Fruit fly (Drosophila melanogaster) whole organism, embryonic: ENCODE data around the gene CG34278.

Experiments
- CG1024 ChIP-seq: fragments of 200-800 bp; sonication (Bioruptor generic); IDR thresholded peaks from 2 replicates; pipeline ENCODE4 v1.3.6; 2022; ENCODE audit warnings: missing biosample characterization, missing genetic modification characterization
- CG10267 ChIP-seq: fragments of 200-800 bp; sonication (Bioruptor generic); optimal IDR thresholded peaks from 2 replicates; lab custom pipeline; 2018; ENCODE audit warnings: missing biosample characterization, mild to moderate bottlenecking, missing genetic modification characterization, moderate library complexity
- CG10274 ChIP-seq: fragments of 200-800 bp; sonication (Bioruptor generic); optimal IDR thresholded peaks from 3 replicates; lab custom pipeline; 2017; ENCODE audit warnings: missing biosample characterization, mild to moderate bottlenecking, missing genetic modification characterization
- CG10321 ChIP-seq: fragments of 200-800 bp; sonication (Bioruptor generic); IDR thresholded peaks from 2 replicates; pipeline ENCODE4 v1.3.6; 2022; ENCODE audit warnings: missing biosample characterization, missing genetic modification characterization
- CG11247 ChIP-seq: fragments of 200-800 bp; sonication (Bioruptor generic); IDR thresholded peaks from 2 replicates; pipeline ENCODE4 v1.3.6; 2022; ENCODE audit warnings: missing biosample characterization, missing genetic modification characterization
- CG13123 ChIP-seq: fragments of 200-800 bp; sonication (Bioruptor generic); optimal IDR thresholded peaks from 2 replicates; lab custom pipeline; 2016; ENCODE audit warnings: missing biosample characterization, missing genetic modification characterization
- CG13424 ChIP-seq: fragments of 200-800 bp; sonication (Bioruptor generic); optimal IDR thresholded peaks from 2 replicates; lab custom pipeline; 2019; ENCODE audit warnings: missing biosample characterization, mild to moderate bottlenecking, missing genetic modification characterization, moderate library complexity
- CG15479 ChIP-seq: fragments of 200-800 bp; sonication (Bioruptor generic); optimal IDR thresholded peaks from 3 replicates; lab custom pipeline; 2019; ENCODE audit warnings: missing biosample characterization, mild to moderate bottlenecking, missing genetic modification characterization, moderate library complexity
- CG15601 ChIP-seq: fragments of 200-800 bp; sonication (Bioruptor generic); optimal IDR thresholded peaks from 3 replicates; lab custom pipeline; 2019; ENCODE audit warnings: missing biosample characterization, mild to moderate bottlenecking, missing genetic modification characterization, moderate library complexity
- CG17359 ChIP-seq: fragments of 200-800 bp; sonication (Bioruptor generic); optimal IDR thresholded peaks from 3 replicates; lab custom pipeline; 2018; ENCODE audit warnings: missing biosample characterization, mild to moderate bottlenecking, missing genetic modification characterization, moderate library complexity
- CG17361 ChIP-seq: fragments of 200-800 bp; sonication (Bioruptor generic); IDR thresholded peaks from 3 replicates; pipeline ENCODE4 v1.3.6; 2022; ENCODE audit warnings: missing biosample characterization, missing genetic modification characterization
- CG17568 ChIP-seq: fragments of 200-800 bp; sonication (Bioruptor generic); optimal IDR thresholded peaks from 2 replicates; lab custom pipeline; 2018; ENCODE audit warnings: missing biosample characterization, mild to moderate bottlenecking, missing genetic modification characterization, moderate library complexity
- CG17829 ChIP-seq: fragments of 200-800 bp; optimal IDR thresholded peaks from 2 replicates; lab custom pipeline; 2019; ENCODE audit warnings: missing biosample characterization, mild to moderate bottlenecking, missing genetic modification characterization, moderate library complexity
- CG17912 ChIP-seq: fragments of 200-800 bp; sonication (Bioruptor generic); optimal IDR thresholded peaks from 2 replicates; lab custom pipeline; 2018; ENCODE audit warnings: missing biosample characterization, mild to moderate bottlenecking, missing genetic modification characterization
- CG30403 ChIP-seq: fragments of 200-800 bp; sonication (Bioruptor generic); optimal IDR thresholded peaks from 3 replicates; lab custom pipeline; 2016; ENCODE audit warnings: missing biosample characterization, missing genetic modification characterization
- CG32772 ChIP-seq: fragments of 200-800 bp; sonication (Bioruptor generic); IDR thresholded peaks from 2 replicates; pipeline ENCODE4 v1.3.6; 2022; ENCODE audit warnings: missing biosample characterization, missing genetic modification characterization
- CG33557 ChIP-seq: fragments of 200-800 bp; sonication (Bioruptor generic); optimal IDR thresholded peaks from 2 replicates; lab custom pipeline; 2019; ENCODE audit warnings: missing biosample characterization, mild to moderate bottlenecking, missing genetic modification characterization, moderate library complexity
- CG34422 ChIP-seq: fragments of 200-800 bp; sonication (Bioruptor generic); IDR thresholded peaks from 3 replicates; pipeline ENCODE4 v1.3.6; 2022; ENCODE audit warnings: missing biosample characterization, missing genetic modification characterization
- CG42726 ChIP-seq: fragments of 200-800 bp; sonication (Bioruptor generic); IDR thresholded peaks from 2 replicates; pipeline ENCODE4 v1.3.6; 2022; ENCODE audit warnings: missing biosample characterization, missing genetic modification characterization; ENCODE audit not compliant: partially characterized antibody
- CG43689 ChIP-seq: fragments of 200-800 bp; sonication (Bioruptor generic); IDR thresholded peaks from 2 replicates; pipeline ENCODE4 v1.3.6; 2022; ENCODE audit warnings: missing biosample characterization, missing genetic modification characterization
- CG6683 ChIP-seq: fragments of 200-800 bp; sonication (Bioruptor generic); optimal IDR thresholded peaks from 2 replicates; lab custom pipeline; 2017; ENCODE audit warnings: missing biosample characterization, mild to moderate bottlenecking, missing genetic modification characterization, missing genetic modification reagents
- CG7839 ChIP-seq: fragments of 200-800 bp; sonication (Bioruptor generic); optimal IDR thresholded peaks from 3 replicates; lab custom pipeline; 2018; ENCODE audit warnings: missing biosample characterization, mild to moderate bottlenecking, missing genetic modification characterization, moderate library complexity
- CG8944 ChIP-seq: fragments of 200-800 bp; sonication (Bioruptor generic); optimal IDR thresholded peaks from 3 replicates; lab custom pipeline; 2016; ENCODE audit warnings: missing biosample characterization, missing genetic modification characterization
- CG9215 ChIP-seq: fragments of 200-800 bp; sonication (Bioruptor generic); IDR thresholded peaks from 2 replicates; pipeline ENCODE4 v1.3.6; 2022; ENCODE audit warnings: missing biosample characterization, missing genetic modification characterization
- CG9817 ChIP-seq: fragments of 200-800 bp; sonication (Bioruptor generic); optimal IDR thresholded peaks from 2 replicates; lab custom pipeline; 2018; ENCODE audit warnings: missing biosample characterization, mild to moderate bottlenecking, missing genetic modification characterization, moderate library complexity
- D ChIP-seq, 2 experiments: fragments of 200-800 bp in 1 of 2; fragments of >200 bp in 1 of 2; sonication (Bioruptor generic) in 1 of 2; optimal IDR thresholded peaks; 2 replicates in 1 of 2; 3 replicates in 1 of 2; lab custom pipeline; 2017; ENCODE audit warnings: mild to moderate bottlenecking in 1 of 2, missing biosample characterization in 1 of 2, missing genetic modification characterization in 1 of 2, missing genetic modification reagents in 1 of 2
- D19B ChIP-seq: fragments of 200-800 bp; sonication (Bioruptor generic); optimal IDR thresholded peaks from 2 replicates; lab custom pipeline; 2017; ENCODE audit warnings: missing biosample characterization, mild to moderate bottlenecking, missing genetic modification characterization
- Dek ChIP-seq: fragments of 200-800 bp; sonication (Bioruptor generic); optimal IDR thresholded peaks from 3 replicates; lab custom pipeline; 2019; ENCODE audit warnings: missing biosample characterization, mild to moderate bottlenecking, missing genetic modification characterization, moderate library complexity
- Eip74EF ChIP-seq, 2 experiments: fragments of 200-800 bp in 1 of 2; fragments of >200 bp in 1 of 2; sonication (Bioruptor generic) in 1 of 2; optimal IDR thresholded peaks; 2 replicates each; lab custom pipeline; 2017 to 2019; ENCODE audit warnings: missing biosample characterization in 2 of 2, missing genetic modification characterization in 2 of 2, mild to moderate bottlenecking in 1 of 2, moderate library complexity in 1 of 2
- Elba2 ChIP-seq: fragments of 200-800 bp; sonication (Bioruptor generic); optimal IDR thresholded peaks from 3 replicates; lab custom pipeline; 2016; ENCODE audit warnings: missing biosample characterization, missing genetic modification characterization
- Oaz ChIP-seq: fragments of 200-800 bp; sonication (Bioruptor generic); IDR thresholded peaks from 2 replicates; pipeline ENCODE4 v1.3.6; 2022; ENCODE audit warnings: missing biosample characterization, missing genetic modification characterization
- PHDP ChIP-seq: fragments of 200-800 bp; sonication (Bioruptor generic); optimal IDR thresholded peaks from 3 replicates; lab custom pipeline; 2018; ENCODE audit warnings: missing biosample characterization, mild to moderate bottlenecking, missing genetic modification characterization, moderate library complexity
- Ssrp ChIP-seq: fragments of 200-800 bp; sonication (Bioruptor generic); optimal IDR thresholded peaks from 2 replicates; lab custom pipeline; 2018; ENCODE audit warnings: missing biosample characterization, mild to moderate bottlenecking, missing genetic modification characterization, moderate library complexity
- az2 ChIP-seq: fragments of 200-800 bp; sonication (Bioruptor generic); optimal IDR thresholded peaks from 3 replicates; lab custom pipeline; 2016; ENCODE audit warnings: missing biosample characterization, missing genetic modification characterization
- chn ChIP-seq: fragments of 200-800 bp; sonication (Bioruptor generic); optimal IDR thresholded peaks from 2 replicates; lab custom pipeline; 2016; ENCODE audit warnings: missing biosample characterization, missing genetic modification characterization
- gce ChIP-seq: fragments of 200-800 bp; sonication (Bioruptor generic); IDR thresholded peaks from 3 replicates; pipeline ENCODE4 v1.3.6; 2022; ENCODE audit warnings: missing biosample characterization, missing genetic modification characterization
- gem ChIP-seq: fragments of 200-800 bp; sonication (Bioruptor generic); optimal IDR thresholded peaks from 2 replicates; lab custom pipeline; 2019; ENCODE audit warnings: missing biosample characterization, mild to moderate bottlenecking, missing genetic modification characterization, moderate library complexity
- gfzf ChIP-seq: fragments of 200-800 bp; sonication (Bioruptor generic); optimal IDR thresholded peaks from 2 replicates; lab custom pipeline; 2016; ENCODE audit warnings: missing biosample characterization, mild to moderate bottlenecking, missing genetic modification characterization, moderate library complexity
- hth ChIP-seq: fragments of >200 bp; optimal IDR thresholded peaks from 2 replicates; lab custom pipeline; 2017; ENCODE audit warnings: inconsistent platforms
- nerfin-1 ChIP-seq: fragments of 200-800 bp; sonication (Bioruptor generic); optimal IDR thresholded peaks from 3 replicates; lab custom pipeline; 2019; ENCODE audit warnings: missing biosample characterization, mild to moderate bottlenecking, missing genetic modification characterization, moderate library complexity
- nerfin-2 ChIP-seq: fragments of 200-800 bp; sonication (Bioruptor generic); IDR thresholded peaks from 2 replicates; pipeline ENCODE4 v1.3.6; 2022; ENCODE audit warnings: missing biosample characterization, missing genetic modification characterization; ENCODE audit not compliant: partially characterized antibody
- otp ChIP-seq: fragments of 200-800 bp; sonication (Bioruptor generic); IDR thresholded peaks from 3 replicates; pipeline ENCODE4, ENCODE4 v1.3.6; 2022; ENCODE audit warnings: missing biosample characterization, missing genetic modification characterization
- p53 ChIP-seq: fragments of 200-800 bp; sonication (Bioruptor generic); optimal IDR thresholded peaks from 2 replicates; lab custom pipeline; 2016; ENCODE audit warnings: missing biosample characterization, missing genetic modification characterization
- phol ChIP-seq: fragments of 200-800 bp; sonication (Bioruptor generic); optimal IDR thresholded peaks from 3 replicates; lab custom pipeline; 2018; ENCODE audit warnings: missing biosample characterization, mild to moderate bottlenecking, missing genetic modification characterization, moderate library complexity
- row ChIP-seq: fragments of 200-800 bp; sonication (Bioruptor generic); IDR thresholded peaks from 3 replicates; pipeline ENCODE4 v1.3.6; 2022; ENCODE audit warnings: missing biosample characterization, missing genetic modification characterization
- sc ChIP-seq, 3 experiments: fragments of >200 bp in 2 of 3; fragments of 200-800 bp in 1 of 3; sonication (Bioruptor generic) in 1 of 3; optimal IDR thresholded peaks; 2 replicates in 2 of 3; 3 replicates in 1 of 3; lab custom pipeline; 2017; ENCODE audit warnings: mild to moderate bottlenecking in 1 of 3, missing biosample characterization in 1 of 3, missing genetic modification characterization in 1 of 3, missing genetic modification reagents in 1 of 3
- scrt ChIP-seq: fragments of 200-800 bp; sonication (Bioruptor generic); optimal IDR thresholded peaks from 2 replicates; lab custom pipeline; 2018; ENCODE audit warnings: missing biosample characterization, mild to moderate bottlenecking, missing genetic modification characterization, moderate library complexity
- sqz ChIP-seq: fragments of 200-800 bp; sonication (Bioruptor generic); optimal IDR thresholded peaks from 3 replicates; lab custom pipeline; 2018; ENCODE audit warnings: missing biosample characterization, mild to moderate bottlenecking, missing genetic modification characterization
- vfl ChIP-seq: fragments of 200-800 bp; sonication (Bioruptor generic); optimal IDR thresholded peaks from 2 replicates; lab custom pipeline; 2016; ENCODE audit warnings: missing biosample characterization, missing genetic modification characterization

The CG34278 gene

dm6 chr3R:17081359-17081935 is 38.8 kb upstream of the CG34278 start (continued):
- TF ChIP-seq phol (peak; percentile 34), CG9817 (no peak), Ssrp (peak; percentile 42), CG17359 (tag; lab: Kevin White, UChicago) (peak; percentile 10), CG13424 (tag; lab: Kevin White, UChicago) (peak; percentile 42), CG1024 (GFP tag; lab: Robert Waterston, UW) (no peak), CG34422 (GFP tag; lab: Robert Waterston, UW) (no peak), chn (GFP tag; lab: Kevin White, UChicago) (no peak), CG10274 (GFP tag; lab: Kevin White, UChicago) (no peak), CG8944 (GFP tag; lab: Kevin White, UChicago) (no peak), Eip74EF (GFP tag; optimal IDR thresholded peaks at IDR 0.05; lab: Kevin White, UChicago) (no peak), otp (GFP tag; lab: Robert Waterston, UW) (no peak), CG17829 (peak; percentile 40), CG33557 (no peak), nerfin-2 (GFP tag; lab: Robert Waterston, UW) (no peak), D19B (GFP tag; lab: Kevin White, UChicago) (no peak), CG10267 (tag; lab: Kevin White, UChicago) (peak; percentile 25), CG30403 (peak; percentile 3), PHDP (tag; lab: Kevin White, UChicago) (peak; percentile 12), CG7839 (tag; lab: Kevin White, UChicago) (peak; percentile 28), scrt (no peak), p53 (GFP tag; lab: Kevin White, UChicago) (no peak), CG43689 (GFP tag; lab: Robert Waterston, UW) (no peak), hth (lab: Kevin White, UChicago) (no peak), row (GFP tag; lab: Robert Waterston, UW) (0 out of 3 replicates have a peak, but pooled peaks have one; percentile 11), CG11247 (GFP tag; lab: Robert Waterston, UW) (no peak), sqz (GFP tag; lab: Kevin White, UChicago) (no peak), CG15601 (tag; lab: Kevin White, UChicago) (peak; percentile 25), sc (optimal IDR thresholded peaks at IDR 0.05; lab: Kevin White, UChicago) (no peak), sc (GFP tag; optimal IDR thresholded peaks at IDR 0.05; lab: Kevin White, UChicago) (peak; percentile 6), CG9215 (GFP tag; lab: Robert Waterston, UW) (no peak), CG42726 (GFP tag; lab: Robert Waterston, UW) (no peak), gfzf (GFP tag; lab: Kevin White, UChicago) (no peak), gem (tag; lab: Kevin White, UChicago) (peak; percentile 64), CG10321 (GFP tag; lab: Robert Waterston, UW) (no peak), CG6683 (GFP tag; lab: Kevin White, UChicago) (no peak), az2 (GFP tag; lab: Kevin White, UChicago) (peak; percentile 6), CG32772 (GFP tag; lab: Robert Waterston, UW) (no peak), nerfin-1 (tag; lab: Kevin White, UChicago) (peak; percentile 4), D (optimal IDR thresholded peaks at IDR 0.05; lab: Kevin White, UChicago) (no peak), D (GFP tag; optimal IDR thresholded peaks at IDR 0.05; lab: Kevin White, UChicago) (peak; percentile 12), gce (GFP tag; lab: Robert Waterston, UW) (no peak), CG17568 (GFP tag; lab: Kevin White, UChicago) (no peak), Dek (tag; lab: Kevin White, UChicago) (no peak), CG15479 (GFP tag; lab: Kevin White, UChicago) (peak; percentile 79), CG13123 (no peak), vfl (no peak), Oaz (GFP tag; lab: Robert Waterston, UW) (no peak), CG17361 (peak; percentile 30; the same call in 1 of the 3 replicates), CG17912 (no peak), Elba2 (GFP tag; lab: Kevin White, UChicago) (no peak)
